Fruit fly (Drosophila melanogaster) whole organism, wandering third instar larva: ENCODE results near the gene CG12521.
A peak's percentile ranks its signal among the peaks of the same experiment; 100 is the strongest.

ENCODE experiments used
- Abd-B ChIP-seq: fragments of >200 bp; optimal IDR thresholded peaks from 2 replicates; lab custom pipeline; 2017; ENCODE audit warnings: missing biosample characterization, missing genetic modification characterization
- CG32264 ChIP-seq: fragments of 200-800 bp; sonication (Bioruptor generic); optimal IDR thresholded peaks from 2 replicates; lab custom pipeline; 2016; ENCODE audit warnings: missing biosample characterization, missing genetic modification characterization
- CG9705 ChIP-seq: fragments of 200-800 bp; sonication (Bioruptor generic); optimal IDR thresholded peaks from 2 replicates; lab custom pipeline; 2018; ENCODE audit warnings: missing biosample characterization, mild to moderate bottlenecking, missing genetic modification characterization
- CrebA ChIP-seq: fragments of 200-800 bp; sonication (Bioruptor generic); optimal IDR thresholded peaks from 2 replicates; lab custom pipeline; 2016; ENCODE audit warnings: missing biosample characterization, mild to moderate bottlenecking, missing genetic modification characterization, borderline replicate concordance
- Dfd ChIP-seq: fragments of >200 bp; optimal IDR thresholded peaks from 2 replicates; lab custom pipeline; 2017; ENCODE audit warnings: missing biosample characterization, missing genetic modification characterization
- Dif ChIP-seq: fragments of 200-275, 200-300 bp; sonication (Bioruptor generic); optimal IDR thresholded peaks from 2 replicates; lab custom pipeline; 2018; ENCODE audit warnings: missing biosample characterization, missing genetic modification characterization; ENCODE audit not compliant: partially characterized antibody
- GATAd ChIP-seq: sonication (Bioruptor generic); optimal IDR thresholded peaks from 2 replicates; lab custom pipeline; 2016; ENCODE audit warnings: missing biosample characterization, missing genetic modification characterization
- HLH106 ChIP-seq: fragments of 200-800 bp; optimal IDR thresholded peaks from 3 replicates; lab custom pipeline; 2019; ENCODE audit warnings: missing biosample characterization, mild to moderate bottlenecking, missing genetic modification characterization, moderate library complexity
- Hnf4 ChIP-seq: fragments of 200-800 bp; sonication (Bioruptor generic); optimal IDR thresholded peaks from 2 replicates; lab custom pipeline; 2016; ENCODE audit warnings: missing biosample characterization, mild to moderate bottlenecking, missing genetic modification characterization
- Hr78 ChIP-seq: fragments of >200 bp; optimal IDR thresholded peaks from 2 replicates; lab custom pipeline; 2017; ENCODE audit warnings: missing biosample characterization, missing genetic modification characterization
- Jra ChIP-seq: sonication (Bioruptor generic); optimal IDR thresholded peaks from 2 replicates; lab custom pipeline; 2016; ENCODE audit warnings: missing biosample characterization, missing genetic modification characterization
- Mio ChIP-seq: sonication (Bioruptor generic); optimal IDR thresholded peaks from 2 replicates; lab custom pipeline; 2016; ENCODE audit warnings: missing biosample characterization, missing genetic modification characterization
- Myc ChIP-seq: fragments of >200 bp; optimal IDR thresholded peaks from 2 replicates; lab custom pipeline; 2017
- N ChIP-seq: fragments of >200 bp; optimal IDR thresholded peaks from 2 replicates; lab custom pipeline; 2018; ENCODE audit warnings: missing biosample characterization, missing external identifiers, missing genetic modification characterization
- Rel ChIP-seq, 2 experiments: fragments of 200-800 bp; sonication (Bioruptor generic) in 1 of 2; optimal IDR thresholded peaks; 2 replicates in 1 of 2; 3 replicates in 1 of 2; lab custom pipeline; 2016 to 2019; ENCODE audit warnings: mild to moderate bottlenecking in 2 of 2, missing biosample characterization in 2 of 2, missing genetic modification characterization in 2 of 2, moderate library complexity in 1 of 2
- Sp1 ChIP-seq: fragments of 200-800 bp; sonication (Bioruptor generic); optimal IDR thresholded peaks from 3 replicates; lab custom pipeline; 2019; ENCODE audit warnings: missing biosample characterization, mild to moderate bottlenecking, missing genetic modification characterization, moderate library complexity
- Vsx2 ChIP-seq: fragments of 200-300, 225-300 bp; sonication (Bioruptor generic); optimal IDR thresholded peaks from 2 replicates; lab custom pipeline; 2018; ENCODE audit warnings: missing biosample characterization, missing genetic modification characterization; ENCODE audit not compliant: partially characterized antibody
- brk ChIP-seq: fragments of 200-800 bp; sonication (Bioruptor generic); optimal IDR thresholded peaks from 2 replicates; lab custom pipeline; 2016; ENCODE audit warnings: missing biosample characterization, mild to moderate bottlenecking, missing genetic modification characterization
- dl ChIP-seq, 2 experiments: fragments of 175-275, 200-275 bp in 1 of 2; fragments of 200-275 bp in 1 of 2; sonication (Bioruptor generic); optimal IDR thresholded peaks; lab custom pipeline; 2018; ENCODE audit warnings: mild to moderate bottlenecking in 2 of 2, missing biosample characterization in 2 of 2, missing genetic modification characterization in 2 of 2, moderate library complexity in 2 of 2; ENCODE audit not compliant: partially characterized antibody in 2 of 2, insufficient read depth in 1 of 2
- dmrt93B ChIP-seq: fragments of 200-800 bp; sonication (Bioruptor generic); optimal IDR thresholded peaks from 2 replicates; lab custom pipeline; 2018; ENCODE audit warnings: missing biosample characterization, mild to moderate bottlenecking, missing genetic modification characterization
- dsf ChIP-seq: sonication (Bioruptor generic); optimal IDR thresholded peaks from 2 replicates; lab custom pipeline; 2016; ENCODE audit warnings: missing biosample characterization, missing genetic modification characterization, borderline replicate concordance
- ey ChIP-seq: fragments of 200-800 bp; sonication (Bioruptor generic); optimal IDR thresholded peaks from 2 replicates; lab custom pipeline; 2016; ENCODE audit warnings: missing biosample characterization, missing genetic modification characterization
- foxo ChIP-seq, 2 experiments: fragments of 200-800 bp; sonication (Bioruptor generic); optimal IDR thresholded peaks; 2 replicates in 1 of 2; 3 replicates in 1 of 2; lab custom pipeline; 2016 to 2017; ENCODE audit warnings: missing biosample characterization in 2 of 2, missing genetic modification characterization in 2 of 2
- fru ChIP-seq: fragments of 200-800 bp; sonication (Bioruptor generic); optimal IDR thresholded peaks from 3 replicates; lab custom pipeline; 2016; ENCODE audit warnings: missing biosample characterization, mild to moderate bottlenecking, missing genetic modification characterization
- h ChIP-seq: fragments of 200-800 bp; sonication (Bioruptor generic); optimal IDR thresholded peaks from 3 replicates; lab custom pipeline; 2016; ENCODE audit warnings: missing biosample characterization, mild to moderate bottlenecking, missing genetic modification characterization
- jim ChIP-seq: fragments of 175-275, 200-325 bp; sonication (Bioruptor generic); optimal IDR thresholded peaks from 2 replicates; lab custom pipeline; 2016; ENCODE audit warnings: missing biosample characterization, mild to moderate bottlenecking, missing genetic modification characterization
- pan ChIP-seq: fragments of >200 bp; optimal IDR thresholded peaks from 2 replicates; lab custom pipeline; 2017
- psq ChIP-seq: fragments of 200-800 bp; sonication (Bioruptor generic); optimal IDR thresholded peaks from 3 replicates; lab custom pipeline; 2017; ENCODE audit warnings: missing biosample characterization, mild to moderate bottlenecking, missing genetic modification characterization, moderate library complexity
- rgr ChIP-seq: fragments of 200-800 bp; sonication (Bioruptor generic); optimal IDR thresholded peaks from 3 replicates; lab custom pipeline; 2016; ENCODE audit warnings: missing biosample characterization, mild to moderate bottlenecking, missing genetic modification characterization
- sage ChIP-seq: fragments of 200-800 bp; sonication (Bioruptor generic); optimal IDR thresholded peaks from 2 replicates; lab custom pipeline; 2016; ENCODE audit warnings: missing biosample characterization, mild to moderate bottlenecking, missing genetic modification characterization
- sv ChIP-seq: fragments of 200-800 bp; sonication (Bioruptor generic); optimal IDR thresholded peaks from 3 replicates; lab custom pipeline; 2016; ENCODE audit warnings: missing biosample characterization, missing genetic modification characterization
- tai ChIP-seq: sonication (Bioruptor generic); optimal IDR thresholded peaks from 2 replicates; lab custom pipeline; 2016; ENCODE audit warnings: missing biosample characterization, missing genetic modification characterization
- usp ChIP-seq: fragments of >200 bp; optimal IDR thresholded peaks from 2 replicates; lab custom pipeline; 2017; ENCODE audit warnings: missing biosample characterization, missing genetic modification characterization

CG12521 gene

DNA sequence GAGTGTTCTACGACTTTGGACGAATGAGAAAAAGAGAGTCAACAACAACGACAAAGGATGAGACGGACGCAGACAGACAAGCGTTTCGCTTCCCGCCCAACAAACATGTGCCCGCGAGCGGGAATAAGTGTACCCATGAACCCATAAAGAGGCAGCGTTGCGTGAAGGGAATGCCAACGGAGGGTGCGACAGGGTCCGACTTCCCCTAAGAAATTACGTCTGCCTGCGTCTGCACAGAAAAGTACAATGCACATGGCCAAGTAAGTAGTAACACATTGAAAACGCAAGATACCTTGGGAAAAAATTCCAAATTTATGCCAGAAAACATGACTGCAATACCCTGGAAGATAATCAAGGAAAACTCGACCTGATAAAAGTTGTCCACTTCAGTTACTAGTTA, 16.4 kb downstream of the CG12521 start:
- no peak for TF ChIP-seq Dfd (GFP tag; lab: Kevin White, UChicago)
- TF ChIP-seq Mio (GFP tag; lab: Kevin White, UChicago) = no peak
- TF ChIP-seq usp (GFP tag; lab: Kevin White, UChicago) = no peak
- TF ChIP-seq jim (GFP tag; lab: Kevin White, UChicago) = no peak
- TF ChIP-seq fru (GFP tag; lab: Kevin White, UChicago) = no peak
- TF ChIP-seq h (GFP tag; lab: Kevin White, UChicago) = no peak
- TF ChIP-seq CrebA (GFP tag; lab: Kevin White, UChicago) = no peak
- no peak for TF ChIP-seq ey (GFP tag; lab: Kevin White, UChicago)
- no peak for TF ChIP-seq Hnf4 (GFP tag; lab: Kevin White, UChicago)
- no peak for TF ChIP-seq Abd-B (GFP tag; lab: Kevin White, UChicago)
- no peak for TF ChIP-seq pan (lab: Kevin White, UChicago)
- no peak for TF ChIP-seq foxo (GFP tag; optimal IDR thresholded peaks at IDR 0.05; lab: Kevin White, UChicago)
- TF ChIP-seq Jra (GFP tag; lab: Kevin White, UChicago) = no peak
- TF ChIP-seq CG32264 (GFP tag; lab: Kevin White, UChicago) = no peak
- TF ChIP-seq dl (GFP tag; optimal IDR thresholded peaks at IDR 0.05; lab: Kevin White, UChicago; ENCODE audit: insufficient read depth in 1 of 2, partially characterized antibody in 2 of 2) = no peak
- no peak for TF ChIP-seq dmrt93B

- no peak for TF ChIP-seq pan (lab: Kevin White, UChicago)
- no peak for TF ChIP-seq Abd-B (GFP tag; lab: Kevin White, UChicago)
- no peak for TF ChIP-seq Hr78 (GFP tag; lab: Kevin White, UChicago)
- TF ChIP-seq HLH106 (tag; lab: Kevin White, UChicago) = no peak
- no peak for TF ChIP-seq Hnf4 (GFP tag; lab: Kevin White, UChicago)
- no peak for TF ChIP-seq jim (GFP tag; lab: Kevin White, UChicago)
- TF ChIP-seq tai (GFP tag; lab: Kevin White, UChicago) = no peak
- no peak for TF ChIP-seq Myc (lab: Kevin White, UChicago)
- TF ChIP-seq CG32264 (GFP tag; lab: Kevin White, UChicago) = no peak
- TF ChIP-seq CrebA (GFP tag; lab: Kevin White, UChicago) = no peak
- no peak for TF ChIP-seq psq (GFP tag; lab: Kevin White, UChicago)
- TF ChIP-seq Rel (GFP tag; optimal IDR thresholded peaks at IDR 0.05; lab: Kevin White, UChicago) = no peak
- no peak for TF ChIP-seq Rel (tag; optimal IDR thresholded peaks at IDR 0.05; lab: Kevin White, UChicago)
- no peak for TF ChIP-seq CG9705 (GFP tag; lab: Kevin White, UChicago)
- TF ChIP-seq dsf (GFP tag; lab: Kevin White, UChicago) = no peak
- no peak for TF ChIP-seq Vsx2
- TF ChIP-seq Jra (GFP tag; lab: Kevin White, UChicago) = no peak
- TF ChIP-seq dmrt93B = no peak
- TF ChIP-seq brk (GFP tag; lab: Kevin White, UChicago) = no peak
- no peak for TF ChIP-seq ey (GFP tag; lab: Kevin White, UChicago)
- no peak for TF ChIP-seq rgr (GFP tag; lab: Kevin White, UChicago)
Measured at dm6 chr3L:11828730-11829129, 18.9 kb downstream of the CG12521 start, which contains the start of gene CG7264. Gene CG7264 (plus strand): TSS chr3L:11829030.

DNA sequence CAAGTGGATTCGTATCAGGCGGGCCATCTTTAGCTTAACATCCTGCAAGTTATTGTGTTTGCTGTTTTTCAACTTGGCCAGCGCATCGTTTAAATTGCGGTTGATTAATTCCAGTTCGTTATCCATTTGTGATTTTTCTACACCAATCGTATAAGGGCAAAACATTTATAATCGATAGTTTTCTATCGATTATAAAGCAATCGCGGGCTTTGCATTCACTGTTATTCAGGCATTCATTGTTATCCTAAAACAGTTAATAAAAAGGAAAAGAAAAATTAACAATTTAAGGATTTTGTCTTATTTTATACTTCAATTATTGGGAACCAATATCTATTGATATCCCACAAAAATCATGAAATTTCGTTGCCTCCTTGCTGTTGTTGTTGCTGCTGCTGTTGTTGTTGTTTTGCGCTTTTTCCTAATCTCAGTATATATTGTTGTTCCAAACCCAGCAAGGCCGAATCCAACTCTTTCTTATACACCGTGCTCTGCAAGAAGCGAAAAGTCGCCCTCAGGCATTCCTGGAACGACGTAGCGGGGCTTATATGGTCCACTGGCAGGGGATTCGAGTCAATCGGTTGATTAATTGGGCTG, 21.9 kb downstream of the CG12521 start, which contains the start of gene CG32095:
Gene CG32095 (minus strand): TSS at position 173 of the 594 bp plus-strand sequence.
- TF ChIP-seq rgr (GFP tag; lab: Kevin White, UChicago) (peak; percentile 11), Rel (GFP tag; optimal IDR thresholded peaks at IDR 0.05; lab: Kevin White, UChicago) (no peak), Rel (tag; optimal IDR thresholded peaks at IDR 0.05; lab: Kevin White, UChicago) (peak; percentile 12), tai (GFP tag; lab: Kevin White, UChicago) (no peak)

DNA sequence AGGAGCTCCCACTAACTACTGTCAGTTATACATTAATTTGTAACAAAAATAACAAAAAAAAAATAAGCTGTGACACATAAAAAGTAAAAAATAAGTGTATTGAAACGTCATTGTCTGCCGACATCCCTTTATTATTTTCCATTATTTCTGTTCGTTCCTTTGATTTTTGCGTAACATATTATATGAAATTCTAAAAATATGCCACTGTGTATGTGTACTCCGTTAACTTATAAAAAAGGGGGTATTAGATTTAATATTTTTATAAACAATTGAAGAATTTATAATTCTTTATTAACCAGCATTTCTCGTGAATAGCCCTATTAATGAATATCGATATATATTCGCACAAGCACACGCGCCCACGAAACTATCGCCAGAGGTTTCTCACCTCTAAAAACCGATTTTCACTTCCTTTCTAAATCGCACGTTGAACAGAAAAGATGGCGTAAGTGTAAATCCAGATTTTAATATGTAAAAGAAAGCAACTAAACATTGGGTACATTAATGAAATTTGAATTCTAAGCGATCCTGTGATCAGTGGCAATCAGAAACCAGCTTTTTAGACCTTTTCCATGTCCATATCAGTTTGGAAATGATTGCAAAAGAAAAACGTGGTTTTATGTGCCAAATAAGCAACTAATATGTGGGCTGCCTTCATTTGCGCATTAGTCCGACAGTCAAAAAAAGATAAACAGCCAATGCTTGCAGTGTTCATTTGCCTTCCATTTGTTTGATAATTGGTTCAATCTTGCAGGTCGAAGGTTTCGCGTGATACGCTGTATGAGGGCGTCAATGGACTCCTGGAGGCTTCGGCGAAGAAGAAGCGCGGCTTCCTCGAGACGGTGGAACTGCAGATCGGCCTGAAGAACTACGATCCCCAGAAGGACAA, 24.9 kb downstream of the CG12521 start, which contains the start of gene RpL10Ab:
Gene RpL10Ab (plus strand): TSS at position 406 of the 889 bp plus-strand sequence.
- TF ChIP-seq Myc (lab: Kevin White, UChicago) = peak; percentile 65
- TF ChIP-seq HLH106 (tag; lab: Kevin White, UChicago) = peak; percentile 47
- peak; percentile 67 for TF ChIP-seq h (GFP tag; lab: Kevin White, UChicago)
- no peak for TF ChIP-seq N (GFP tag; lab: Kevin White, UChicago)
- TF ChIP-seq psq (GFP tag; lab: Kevin White, UChicago) = peak; percentile 45
- peak; percentile 45 for TF ChIP-seq Jra (GFP tag; lab: Kevin White, UChicago)
- no peak for TF ChIP-seq CG32264 (GFP tag; lab: Kevin White, UChicago)
- TF ChIP-seq Vsx2 = no peak
- no peak for TF ChIP-seq fru (GFP tag; lab: Kevin White, UChicago)
- TF ChIP-seq dmrt93B = peak; percentile 62
- TF ChIP-seq dsf (GFP tag; lab: Kevin White, UChicago) = peak; percentile 18
- TF ChIP-seq GATAd (GFP tag; lab: Kevin White, UChicago) = no peak
- TF ChIP-seq rgr (GFP tag; lab: Kevin White, UChicago) = peak; percentile 73
- TF ChIP-seq Sp1 (GFP tag; lab: Kevin White, UChicago) = peak; percentile 60
- TF ChIP-seq Rel (GFP tag; optimal IDR thresholded peaks at IDR 0.05; lab: Kevin White, UChicago) = no peak
- TF ChIP-seq Rel (tag; optimal IDR thresholded peaks at IDR 0.05; lab: Kevin White, UChicago) = peak; percentile 16
- TF ChIP-seq CrebA (GFP tag; lab: Kevin White, UChicago) = no peak
- no peak for TF ChIP-seq Abd-B (GFP tag; lab: Kevin White, UChicago)
- TF ChIP-seq Hr78 (GFP tag; lab: Kevin White, UChicago) = no peak
- TF ChIP-seq brk (GFP tag; lab: Kevin White, UChicago) = no peak
- no peak for TF ChIP-seq jim (GFP tag; lab: Kevin White, UChicago)
- peak; percentile 24 for TF ChIP-seq sage (GFP tag; lab: Kevin White, UChicago)
- no peak for TF ChIP-seq pan (lab: Kevin White, UChicago)
- no peak for TF ChIP-seq Dif (GFP tag; lab: Kevin White, UChicago)
- peak; percentile 5 for TF ChIP-seq sv
- no peak for TF ChIP-seq Dfd (GFP tag; lab: Kevin White, UChicago)
- no peak for TF ChIP-seq dl (GFP tag; optimal IDR thresholded peaks at IDR 0.05; lab: Kevin White, UChicago; ENCODE audit: insufficient read depth in 1 of 2, partially characterized antibody in 2 of 2)
- TF ChIP-seq CG9705 (GFP tag; lab: Kevin White, UChicago) = peak; percentile 53
- TF ChIP-seq Mio (GFP tag; lab: Kevin White, UChicago) = no peak
- no peak for TF ChIP-seq ey (GFP tag; lab: Kevin White, UChicago)
